Fruit fly (Drosophila melanogaster): ENCODE data around the gene Abi.

dm6 chr3R:14088887-14089567, 33.2 kb downstream of the Abi start, which contains the start of gene Npc2b:
- no peak for TF ChIP-seq Clk (GFP tag; optimal IDR thresholded peaks at IDR 0.05)
- no peak for TF ChIP-seq CG14711 (tag; optimal IDR thresholded peaks at IDR 0.05)
- peak; percentile 12 for TF ChIP-seq ovo (GFP tag; optimal IDR thresholded peaks at IDR 0.05)
